Worm (Caenorhabditis elegans): ENCODE data around the gene F01F1.3.

The F01F1.3 gene

ce11 chrIII:5876867-5877641 lies 5.3 kb downstream of the F01F1.3 start:
- no peak for TF ChIP-seq pes-1 (GFP tag; IDR thresholded peaks at IDR 0.05)
- no peak for TF ChIP-seq tra-4 (tag; optimal IDR thresholded peaks at IDR 0.05)
- TF ChIP-seq F13C5.2 (tag; optimal IDR thresholded peaks at IDR 0.05), result no peak
- TF ChIP-seq ceh-36 (tag; optimal IDR thresholded peaks at IDR 0.05), result no peak
- TF ChIP-seq sea-1 (GFP tag; conservative IDR thresholded peaks at IDR 0.05), result no peak
- no peak for TF ChIP-seq ama-1 (optimal IDR thresholded peaks at IDR 0.05)
- TF ChIP-seq tbx-37 (GFP tag; conservative IDR thresholded peaks at IDR 0.05), result no peak
- TF ChIP-seq hnd-1 (tag; optimal IDR thresholded peaks at IDR 0.05), result no peak
- TF ChIP-seq flt-1 (GFP tag; IDR thresholded peaks at IDR 0.05), result no peak
- no peak for TF ChIP-seq B0310.2 (tag; optimal IDR thresholded peaks at IDR 0.05)
- TF ChIP-seq aly-1 (tag; optimal IDR thresholded peaks at IDR 0.05), result no peak
- no peak for TF ChIP-seq hmbx-1 (tag; optimal IDR thresholded peaks at IDR 0.05)
- TF ChIP-seq ceh-13 (GFP tag; optimal IDR thresholded peaks at IDR 0.05), result no peak
- no peak for TF ChIP-seq ets-7 (tag; optimal IDR thresholded peaks at IDR 0.05)
- TF ChIP-seq scrt-1 (GFP tag; IDR thresholded peaks at IDR 0.05), result no peak

ce11 chrIII:5878215-5878614 lies 6.5 kb downstream of the F01F1.3 start, which contains the start of the genes mig-21 and F01F1.2:
TSS of gene mig-21 (minus strand) at chrIII:5878380.
TSS of gene F01F1.2 (plus strand) at chrIII:5878554.
- TF ChIP-seq aly-1 (tag; optimal IDR thresholded peaks at IDR 0.05) (no peak), tra-4 (tag; optimal IDR thresholded peaks at IDR 0.05) (no peak), sea-1 (GFP tag; conservative IDR thresholded peaks at IDR 0.05) (no peak), F13C5.2 (tag; optimal IDR thresholded peaks at IDR 0.05) (no peak), ets-7 (tag; optimal IDR thresholded peaks at IDR 0.05) (no peak), flt-1 (GFP tag; IDR thresholded peaks at IDR 0.05) (no peak), hmbx-1 (tag; optimal IDR thresholded peaks at IDR 0.05) (no peak), tbx-37 (GFP tag; conservative IDR thresholded peaks at IDR 0.05) (no peak), hnd-1 (tag; optimal IDR thresholded peaks at IDR 0.05) (no peak), B0310.2 (tag; optimal IDR thresholded peaks at IDR 0.05) (no peak), scrt-1 (GFP tag; IDR thresholded peaks at IDR 0.05) (no peak), ama-1 (optimal IDR thresholded peaks at IDR 0.05) (no peak)

- no peak for TF ChIP-seq ceh-13 (GFP tag; optimal IDR thresholded peaks at IDR 0.05)
- TF ChIP-seq tbx-11 (GFP tag; IDR thresholded peaks at IDR 0.05), result no peak
- TF ChIP-seq hmg-4 (GFP tag; optimal IDR thresholded peaks at IDR 0.05), result no peak
Observed at ce11 chrIII:5879291-5879968, 7.7 kb downstream of the F01F1.3 start, which contains the start of gene hpo-10. TSS of gene hpo-10 (plus strand) at chrIII:5879489.

ce11 chrIII:5882284-5882683 lies 10.5 kb downstream of the F01F1.3 start:
- TF ChIP-seq ets-7 (tag; optimal IDR thresholded peaks at IDR 0.05), result no peak
- peak; percentile 14 for TF ChIP-seq ama-1 (optimal IDR thresholded peaks at IDR 0.05)

ce11 chrIII:5882823-5883222 lies 11.1 kb downstream of the F01F1.3 start, which contains the start of gene F01F1.14:
TSS of gene F01F1.14 (minus strand) at chrIII:5882923.
- no peak for TF ChIP-seq ets-7 (tag; optimal IDR thresholded peaks at IDR 0.05)
- TF ChIP-seq F13C5.2 (tag; optimal IDR thresholded peaks at IDR 0.05), result no peak
- no peak for TF ChIP-seq ceh-13 (GFP tag; optimal IDR thresholded peaks at IDR 0.05)

- no peak for TF ChIP-seq ceh-13 (GFP tag; optimal IDR thresholded peaks at IDR 0.05)
- TF ChIP-seq tbx-37 (GFP tag; conservative IDR thresholded peaks at IDR 0.05), result no peak
- TF ChIP-seq pes-1 (GFP tag; IDR thresholded peaks at IDR 0.05), result no peak
- no peak for TF ChIP-seq sea-1 (GFP tag; conservative IDR thresholded peaks at IDR 0.05)
- TF ChIP-seq aly-1 (tag; optimal IDR thresholded peaks at IDR 0.05), result no peak
- no peak for TF ChIP-seq flt-1 (GFP tag; IDR thresholded peaks at IDR 0.05)
Observed at ce11 chrIII:5883517-5883916, 11.8 kb downstream of the F01F1.3 start.

- no peak for TF ChIP-seq F13C5.2 (tag; optimal IDR thresholded peaks at IDR 0.05)
- TF ChIP-seq ceh-36 (tag; optimal IDR thresholded peaks at IDR 0.05), result no peak
- TF ChIP-seq tbx-37 (GFP tag; conservative IDR thresholded peaks at IDR 0.05), result no peak
- no peak for TF ChIP-seq scrt-1 (GFP tag; IDR thresholded peaks at IDR 0.05)
- no peak for TF ChIP-seq flt-1 (GFP tag; IDR thresholded peaks at IDR 0.05)
- TF ChIP-seq aly-1 (tag; optimal IDR thresholded peaks at IDR 0.05), result no peak
- no peak for TF ChIP-seq tbx-11 (GFP tag; IDR thresholded peaks at IDR 0.05)
- no peak for TF ChIP-seq ceh-13 (GFP tag; optimal IDR thresholded peaks at IDR 0.05)
- TF ChIP-seq hnd-1 (tag; optimal IDR thresholded peaks at IDR 0.05), result no peak
- no peak for TF ChIP-seq tra-4 (tag; optimal IDR thresholded peaks at IDR 0.05)
Observed at ce11 chrIII:5884007-5884406, 12.3 kb downstream of the F01F1.3 start, which contains the start of gene C28H8.5. TSS of gene C28H8.5 (plus strand) at chrIII:5884307.

- TF ChIP-seq tbx-11 (GFP tag; IDR thresholded peaks at IDR 0.05), result no peak
- TF ChIP-seq hmg-4 (GFP tag; optimal IDR thresholded peaks at IDR 0.05), result no peak
- TF ChIP-seq F13C5.2 (tag; optimal IDR thresholded peaks at IDR 0.05), result no peak
- TF ChIP-seq ceh-13 (GFP tag; optimal IDR thresholded peaks at IDR 0.05), result no peak
- no peak for TF ChIP-seq ceh-36 (tag; optimal IDR thresholded peaks at IDR 0.05)
- TF ChIP-seq hmbx-1 (tag; optimal IDR thresholded peaks at IDR 0.05), result no peak
- TF ChIP-seq tbx-37 (GFP tag; conservative IDR thresholded peaks at IDR 0.05), result no peak
- no peak for TF ChIP-seq aly-1 (tag; optimal IDR thresholded peaks at IDR 0.05)
- no peak for TF ChIP-seq tra-4 (tag; optimal IDR thresholded peaks at IDR 0.05)
- TF ChIP-seq pes-1 (GFP tag; IDR thresholded peaks at IDR 0.05), result no peak
- TF ChIP-seq B0310.2 (tag; optimal IDR thresholded peaks at IDR 0.05), result no peak
- TF ChIP-seq flt-1 (GFP tag; IDR thresholded peaks at IDR 0.05), result no peak
- no peak for TF ChIP-seq ama-1 (optimal IDR thresholded peaks at IDR 0.05)
- TF ChIP-seq sea-1 (GFP tag; conservative IDR thresholded peaks at IDR 0.05), result no peak
- TF ChIP-seq scrt-1 (GFP tag; IDR thresholded peaks at IDR 0.05), result no peak
- TF ChIP-seq hnd-1 (tag; optimal IDR thresholded peaks at IDR 0.05), result no peak
- no peak for TF ChIP-seq ets-7 (tag; optimal IDR thresholded peaks at IDR 0.05)
Observed at ce11 chrIII:5884459-5884858, 12.7 kb downstream of the F01F1.3 start.
